Worm (Caenorhabditis elegans) whole organism, late embryonic: Measurements from ENCODE around the gene srh-22.

Experiments used
- ahr-1 ChIP-seq: sonication (generic microtip); optimal IDR thresholded peaks from 2 replicates; lab custom pipeline; 2016; ENCODE audit warnings: missing genetic modification characterization, missing compliant biosample characterization
- ama-1 ChIP-seq: fragments of 150-350 bp; optimal IDR thresholded peaks from 2 replicates; lab custom pipeline; 2014
- ceh-24 ChIP-seq: sonication (generic microtip); optimal IDR thresholded peaks from 2 replicates; lab custom pipeline; 2016; ENCODE audit warnings: mild to moderate bottlenecking, missing genetic modification characterization, missing compliant biosample characterization
- ceh-48 ChIP-seq: sonication (generic microtip); optimal IDR thresholded peaks from 2 replicates; lab custom pipeline; 2016; ENCODE audit warnings: missing genetic modification characterization, inconsistent platforms, missing compliant biosample characterization
- che-1 ChIP-seq: sonication (generic microtip); optimal IDR thresholded peaks from 2 replicates; lab custom pipeline; 2016; ENCODE audit warnings: mild to moderate bottlenecking, missing genetic modification characterization, missing compliant biosample characterization
- hlh-30 ChIP-seq: sonication (generic microtip); optimal IDR thresholded peaks from 2 replicates; lab custom pipeline; 2017; ENCODE audit warnings: antibody characterized with exemption, missing genetic modification characterization, missing compliant biosample characterization; ENCODE audit not compliant: insufficient read depth
- npax-4 ChIP-seq: sonication (generic microtip); optimal IDR thresholded peaks from 2 replicates; lab custom pipeline; 2016; ENCODE audit warnings: missing genetic modification characterization, missing compliant biosample characterization
- pha-2 ChIP-seq: sonication (generic microtip); optimal IDR thresholded peaks from 2 replicates; lab custom pipeline; 2017; ENCODE audit warnings: mild to moderate bottlenecking, missing genetic modification characterization, missing compliant biosample characterization

- TF ChIP-seq ceh-24 (tag; lab: Kevin White, UChicago) = no peak
- TF ChIP-seq hlh-30 (tag; lab: Kevin White, UChicago) = no peak
- no peak for TF ChIP-seq ahr-1 (tag; lab: Kevin White, UChicago)
- no peak for TF ChIP-seq pha-2 (tag; lab: Kevin White, UChicago)
- no peak for TF ChIP-seq ceh-48 (tag; lab: Kevin White, UChicago)
- no peak for TF ChIP-seq che-1
- TF ChIP-seq ama-1 = no peak
- TF ChIP-seq npax-4 (tag; lab: Kevin White, UChicago) = no peak
Observed at ce11 chrV:4960686-4961085, 38.6 kb downstream of the srh-22 start.
